Fruit fly (Drosophila melanogaster): ENCODE results near the gene CG10646.

CG10646 gene

DNA sequence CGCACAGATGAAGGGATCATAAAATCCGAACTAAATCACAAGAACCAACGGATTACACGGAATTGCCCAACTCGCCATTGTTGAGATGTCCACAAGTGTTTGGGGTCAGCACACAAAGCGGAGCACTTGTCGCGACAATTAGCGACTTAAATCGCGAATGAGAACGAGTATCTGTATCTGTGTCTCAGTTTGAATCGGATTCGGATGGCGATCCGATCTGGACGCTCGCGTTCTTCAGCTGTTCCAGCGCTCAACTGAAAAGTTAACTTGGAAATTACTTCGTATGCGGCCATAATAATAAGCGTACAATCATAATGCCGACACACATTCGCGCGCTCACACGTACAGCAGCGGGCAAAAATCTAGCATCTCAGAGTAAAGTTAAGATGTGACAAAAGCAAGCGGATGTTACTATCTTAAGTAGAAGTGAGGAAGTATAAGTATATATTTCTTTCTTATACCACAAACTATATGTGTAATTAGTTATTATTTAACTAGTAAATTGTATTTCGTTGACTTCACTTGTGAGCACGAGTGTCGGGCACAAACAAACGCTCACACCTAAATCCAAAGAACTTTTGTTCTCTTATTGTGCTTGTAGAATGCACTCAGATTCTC, 13.2 kb downstream of the CG10646 start, which contains the start of gene CG10660:
CG10660 (minus strand) TSS at position 259 of the 618 bp plus-strand sequence.
- TF ChIP-seq psq (optimal IDR thresholded peaks at IDR 0.05) (no peak), insv (optimal IDR thresholded peaks at IDR 0.05) (no peak), Myc (optimal IDR thresholded peaks at IDR 0.05) (no peak), Sin3A (optimal IDR thresholded peaks at IDR 0.05) (no peak), h (optimal IDR thresholded peaks at IDR 0.05) (no peak), ttk (optimal IDR thresholded peaks at IDR 0.05) (no peak)

DNA sequence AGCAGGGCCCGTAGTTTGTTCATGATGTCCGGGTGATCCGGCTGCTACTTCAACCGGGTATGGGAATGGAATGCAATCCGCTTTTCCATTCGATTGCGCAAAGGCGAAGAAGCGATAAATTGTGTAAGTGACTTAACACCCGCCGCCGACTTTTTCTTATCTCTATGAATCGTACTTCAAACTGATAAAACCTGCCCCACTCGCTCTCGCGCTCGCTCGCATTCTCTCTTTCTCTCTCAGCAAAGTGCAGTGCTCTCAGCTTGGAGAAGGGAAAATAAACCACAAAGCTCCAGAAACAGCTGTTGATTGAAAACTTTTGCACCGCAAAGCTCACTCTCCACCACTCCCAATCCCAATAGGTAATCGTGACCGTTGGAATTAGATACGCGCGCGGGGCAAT, 13.7 kb downstream of the CG10646 start:
- no peak for TF ChIP-seq ttk (optimal IDR thresholded peaks at IDR 0.05)
- TF ChIP-seq insv (optimal IDR thresholded peaks at IDR 0.05), result no peak
- TF ChIP-seq psq (optimal IDR thresholded peaks at IDR 0.05), result no peak
- TF ChIP-seq h (optimal IDR thresholded peaks at IDR 0.05), result no peak
- TF ChIP-seq Myc (optimal IDR thresholded peaks at IDR 0.05), result no peak
- no peak for TF ChIP-seq Sin3A (optimal IDR thresholded peaks at IDR 0.05)

DNA sequence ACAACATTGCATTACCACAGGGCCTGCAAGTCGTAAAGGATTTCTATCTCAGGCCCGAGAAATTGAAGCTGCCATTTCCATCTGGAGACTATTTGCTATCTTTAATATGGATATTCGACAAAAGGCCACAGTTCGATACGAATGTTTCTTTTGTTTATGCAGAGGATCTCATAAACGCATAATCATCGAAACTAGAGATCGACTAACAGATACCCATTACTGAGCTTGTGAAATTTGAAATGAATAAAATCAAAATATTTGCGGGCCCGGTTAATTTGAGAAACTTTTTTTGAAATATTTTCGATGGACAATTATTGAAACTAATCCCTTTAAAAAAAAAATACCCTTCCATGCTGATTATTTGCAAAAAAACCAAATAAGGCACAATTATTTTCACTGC, 17.5 kb downstream of the CG10646 start:
- TF ChIP-seq Sin3A (optimal IDR thresholded peaks at IDR 0.05), result no peak
- no peak for TF ChIP-seq h (optimal IDR thresholded peaks at IDR 0.05)
- no peak for TF ChIP-seq ttk (optimal IDR thresholded peaks at IDR 0.05)
- TF ChIP-seq insv (optimal IDR thresholded peaks at IDR 0.05), result no peak
- TF ChIP-seq psq (optimal IDR thresholded peaks at IDR 0.05), result no peak
- TF ChIP-seq Myc (optimal IDR thresholded peaks at IDR 0.05), result no peak

DNA sequence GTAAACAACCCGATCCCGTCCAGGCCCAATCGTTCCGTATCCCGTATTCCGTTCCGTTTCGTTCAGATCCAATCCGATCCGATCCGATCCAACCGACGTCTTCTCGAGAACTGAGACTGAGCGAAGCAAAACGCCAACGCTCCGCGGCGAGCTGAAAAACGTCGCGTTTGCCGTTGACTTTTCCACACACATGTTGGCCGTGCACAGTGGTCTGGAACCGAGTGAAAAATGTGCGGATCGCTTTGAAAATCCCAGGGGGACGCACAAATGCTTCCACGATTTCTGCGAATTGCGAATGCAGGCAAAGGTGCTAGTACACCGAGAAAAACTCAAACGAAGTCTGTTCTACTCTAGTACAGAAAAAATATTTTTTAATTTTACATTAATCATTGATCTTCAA, 18.7 kb downstream of the CG10646 start, which contains the start of gene CG10663:
CG10663 (minus strand) TSS at position 88 of the 400 bp plus-strand sequence.
- no peak for TF ChIP-seq Myc (optimal IDR thresholded peaks at IDR 0.05)
- no peak for TF ChIP-seq ttk (optimal IDR thresholded peaks at IDR 0.05)
- TF ChIP-seq Sin3A (optimal IDR thresholded peaks at IDR 0.05), result no peak
- TF ChIP-seq insv (optimal IDR thresholded peaks at IDR 0.05), result no peak

DNA sequence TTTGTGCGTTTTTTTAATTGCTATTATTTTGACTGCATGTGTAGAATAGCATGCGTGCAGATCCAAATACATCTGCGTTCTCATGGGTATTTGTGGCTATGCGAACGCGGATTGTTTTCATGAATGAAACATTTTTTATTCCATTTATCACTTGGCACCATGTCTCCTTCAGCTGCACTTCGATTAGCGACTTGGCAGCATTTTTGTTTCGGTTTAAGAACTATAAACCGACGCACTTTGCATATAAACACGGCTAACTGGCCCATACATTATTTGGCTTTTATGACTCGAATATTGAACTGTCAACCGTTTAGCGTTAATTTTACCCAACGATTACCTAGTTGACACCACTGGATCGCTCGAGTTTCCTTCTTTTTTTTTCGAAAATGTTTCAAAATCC, 19.2 kb downstream of the CG10646 start:
- TF ChIP-seq ttk (optimal IDR thresholded peaks at IDR 0.05) (no peak), Myc (optimal IDR thresholded peaks at IDR 0.05) (no peak), h (optimal IDR thresholded peaks at IDR 0.05) (no peak), insv (optimal IDR thresholded peaks at IDR 0.05) (no peak)

DNA sequence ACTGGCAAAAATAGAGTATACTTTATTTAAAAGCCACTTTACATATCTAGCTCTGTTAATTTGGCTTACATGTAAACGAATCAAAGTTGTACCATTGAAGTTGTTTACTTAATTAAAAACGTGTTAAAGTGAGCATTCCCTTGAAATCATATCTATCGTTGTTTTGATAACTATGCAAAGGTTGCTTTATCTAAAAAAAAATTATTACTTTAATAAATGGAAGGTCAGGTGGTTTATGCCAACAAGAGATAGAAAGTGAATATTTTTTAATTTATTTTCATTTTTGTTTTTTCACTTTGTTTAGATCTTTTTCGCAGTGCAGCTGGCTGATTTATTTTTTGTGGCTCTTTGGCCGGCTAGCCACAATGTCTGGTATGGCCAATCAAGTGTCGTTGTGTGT, 20.8 kb downstream of the CG10646 start:
- TF ChIP-seq insv (optimal IDR thresholded peaks at IDR 0.05), result no peak
- no peak for TF ChIP-seq psq (optimal IDR thresholded peaks at IDR 0.05)
- no peak for TF ChIP-seq ttk (optimal IDR thresholded peaks at IDR 0.05)
- no peak for TF ChIP-seq h (optimal IDR thresholded peaks at IDR 0.05)
- TF ChIP-seq Sin3A (optimal IDR thresholded peaks at IDR 0.05), result no peak
- TF ChIP-seq Myc (optimal IDR thresholded peaks at IDR 0.05), result no peak

DNA sequence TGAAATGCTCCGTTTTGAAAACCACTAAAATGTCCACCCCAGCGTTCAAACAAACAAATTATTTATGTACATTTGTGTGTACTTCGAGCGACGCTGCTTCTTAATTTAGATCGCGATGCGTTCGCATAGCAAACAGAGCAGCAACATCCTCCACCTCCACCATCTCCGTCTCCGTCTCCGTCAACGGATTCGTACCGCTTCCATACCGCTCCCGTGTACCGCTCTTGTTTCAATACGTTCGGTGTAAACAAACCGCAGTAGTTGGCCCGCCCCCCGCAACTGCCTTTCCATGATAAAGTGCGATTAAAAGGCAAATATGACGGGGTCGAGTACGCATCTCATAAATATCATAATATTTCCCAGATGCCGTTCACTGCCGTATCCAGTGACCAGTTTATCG, 21.4 kb downstream of the CG10646 start, which contains the start of gene CG33725:
CG33725 (plus strand) TSS at position 364 of the 400 bp plus-strand sequence.
- TF ChIP-seq h (optimal IDR thresholded peaks at IDR 0.05), result no peak
- TF ChIP-seq insv (optimal IDR thresholded peaks at IDR 0.05), result no peak
- no peak for TF ChIP-seq ttk (optimal IDR thresholded peaks at IDR 0.05)
- no peak for TF ChIP-seq psq (optimal IDR thresholded peaks at IDR 0.05)
- no peak for TF ChIP-seq Myc (optimal IDR thresholded peaks at IDR 0.05)
- no peak for TF ChIP-seq Sin3A (optimal IDR thresholded peaks at IDR 0.05)

DNA sequence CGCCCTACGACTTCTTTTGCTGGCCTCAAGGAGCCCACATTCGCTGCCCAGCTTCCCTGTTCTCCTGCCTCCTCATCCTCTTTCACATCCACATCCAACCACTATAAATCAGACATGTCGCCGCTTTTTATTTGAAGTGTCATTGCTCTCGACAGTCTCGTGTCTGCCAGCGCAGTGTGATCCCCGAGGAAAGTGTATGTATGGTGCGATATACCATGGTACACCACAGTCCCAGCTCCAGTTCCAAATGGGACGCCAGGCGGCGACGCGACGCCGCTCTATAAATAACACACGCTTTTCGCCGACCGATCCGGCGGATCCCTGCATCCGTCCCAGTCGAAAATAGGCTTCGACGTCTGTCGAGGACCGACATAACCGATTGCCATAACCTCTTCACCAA, 25.5 kb downstream of the CG10646 start:
- no peak for TF ChIP-seq Sin3A (optimal IDR thresholded peaks at IDR 0.05)

DNA sequence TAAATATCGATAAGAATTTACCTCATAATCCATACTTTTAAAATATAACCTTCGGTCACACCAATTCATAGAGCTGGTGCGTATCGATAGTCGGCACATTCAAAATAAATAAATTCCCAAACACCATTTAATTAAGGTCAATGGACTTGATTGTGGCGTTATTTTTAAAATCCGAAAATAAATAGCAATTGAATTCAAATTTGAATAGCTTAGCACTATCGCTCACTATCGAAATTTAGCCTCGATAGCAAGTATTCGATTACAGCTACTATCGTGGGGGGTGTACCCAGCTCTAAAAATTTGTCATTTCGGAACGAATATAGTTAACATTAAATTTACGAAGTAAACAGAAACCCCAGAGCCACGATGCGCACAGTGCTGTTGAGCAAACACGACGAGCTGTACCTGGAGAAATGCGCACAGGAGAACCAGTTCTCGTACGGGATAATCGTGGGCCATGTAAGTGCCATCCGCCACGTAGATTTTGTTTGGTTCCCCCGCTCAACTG, 32.2 kb downstream of the CG10646 start, which contains the start of gene CG10616:
CG10616 (plus strand) TSS at position 258 of the 508 bp plus-strand sequence.
- no peak for TF ChIP-seq ttk (optimal IDR thresholded peaks at IDR 0.05)
- no peak for TF ChIP-seq h (optimal IDR thresholded peaks at IDR 0.05)
- TF ChIP-seq insv (optimal IDR thresholded peaks at IDR 0.05), result no peak
- no peak for TF ChIP-seq psq (optimal IDR thresholded peaks at IDR 0.05)
- TF ChIP-seq Sin3A (optimal IDR thresholded peaks at IDR 0.05), result no peak
- TF ChIP-seq Myc (optimal IDR thresholded peaks at IDR 0.05), result no peak

DNA sequence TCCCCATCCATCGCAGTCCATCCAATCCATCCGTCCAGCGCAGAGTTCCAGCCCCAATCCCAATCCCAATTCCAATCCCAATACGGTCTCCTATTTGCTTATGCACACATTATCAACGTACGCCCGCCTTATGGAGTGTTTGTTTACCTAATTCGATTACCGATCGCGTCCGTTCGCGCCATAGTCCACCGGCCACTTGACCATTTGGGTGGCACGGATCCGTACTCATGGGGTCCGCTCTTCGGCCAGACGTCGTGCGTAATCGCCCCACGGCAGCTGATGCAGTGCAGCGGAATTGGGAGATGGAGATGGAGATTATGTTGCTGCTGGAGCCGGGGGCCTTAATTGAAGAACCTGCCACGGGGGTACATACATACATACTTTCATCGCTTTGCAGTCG, 33.2 kb downstream of the CG10646 start:
- no peak for TF ChIP-seq ttk (optimal IDR thresholded peaks at IDR 0.05)
- TF ChIP-seq psq (optimal IDR thresholded peaks at IDR 0.05), result no peak
- no peak for TF ChIP-seq h (optimal IDR thresholded peaks at IDR 0.05)
- no peak for TF ChIP-seq insv (optimal IDR thresholded peaks at IDR 0.05)
- TF ChIP-seq Myc (optimal IDR thresholded peaks at IDR 0.05), result no peak
- TF ChIP-seq Sin3A (optimal IDR thresholded peaks at IDR 0.05), result no peak

DNA sequence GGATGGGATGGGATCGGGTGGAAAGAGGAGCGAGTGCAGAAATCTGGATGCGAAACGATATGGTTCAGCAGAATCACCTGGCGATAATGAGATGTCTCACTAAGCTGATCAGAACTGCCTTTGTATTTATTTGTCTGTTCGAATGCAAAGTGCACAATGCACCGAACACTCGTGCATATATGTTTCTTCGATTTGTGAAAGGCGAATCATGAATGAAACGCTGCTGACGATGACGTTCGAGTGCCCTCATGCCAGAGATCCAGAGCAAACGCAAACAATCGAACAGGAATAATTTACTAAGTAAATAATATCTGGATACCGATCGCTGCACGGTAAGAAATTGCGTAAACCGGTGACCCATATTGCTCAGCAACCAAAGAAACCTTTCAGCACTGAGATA, 34.0 kb downstream of the CG10646 start, which contains the start of gene CG32102:
CG32102 (minus strand) TSS at position 101 of the 400 bp plus-strand sequence.
- TF ChIP-seq ttk (optimal IDR thresholded peaks at IDR 0.05) (no peak), psq (optimal IDR thresholded peaks at IDR 0.05) (no peak), Sin3A (optimal IDR thresholded peaks at IDR 0.05) (no peak), insv (optimal IDR thresholded peaks at IDR 0.05) (no peak), h (optimal IDR thresholded peaks at IDR 0.05) (no peak)

DNA sequence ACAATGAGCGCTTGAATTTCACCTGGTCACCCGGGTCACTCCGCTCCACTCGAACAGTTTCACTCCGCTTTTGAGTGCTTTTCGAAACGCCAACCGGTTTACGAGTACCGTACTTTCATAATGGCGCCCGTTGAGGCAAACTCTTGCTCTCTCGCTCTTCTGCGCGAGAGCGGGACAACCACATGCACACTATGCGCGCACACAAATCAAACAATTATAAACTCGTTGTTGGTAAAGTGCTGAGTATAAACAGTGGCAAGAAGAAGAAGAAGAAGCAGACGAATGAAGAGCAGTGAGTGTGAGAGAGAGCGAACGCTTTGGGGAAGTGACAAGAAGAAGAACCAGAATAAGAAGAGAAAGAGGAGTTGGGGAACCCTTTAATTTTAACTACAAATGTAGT, 35.7 kb downstream of the CG10646 start, which contains the start of gene eyg:
eyg (minus strand) TSS at position 6 of the 400 bp plus-strand sequence.
- TF ChIP-seq Sin3A (optimal IDR thresholded peaks at IDR 0.05) (no peak), h (optimal IDR thresholded peaks at IDR 0.05) (no peak), insv (optimal IDR thresholded peaks at IDR 0.05) (no peak), psq (optimal IDR thresholded peaks at IDR 0.05) (no peak), Myc (optimal IDR thresholded peaks at IDR 0.05) (no peak), ttk (optimal IDR thresholded peaks at IDR 0.05) (no peak)

DNA sequence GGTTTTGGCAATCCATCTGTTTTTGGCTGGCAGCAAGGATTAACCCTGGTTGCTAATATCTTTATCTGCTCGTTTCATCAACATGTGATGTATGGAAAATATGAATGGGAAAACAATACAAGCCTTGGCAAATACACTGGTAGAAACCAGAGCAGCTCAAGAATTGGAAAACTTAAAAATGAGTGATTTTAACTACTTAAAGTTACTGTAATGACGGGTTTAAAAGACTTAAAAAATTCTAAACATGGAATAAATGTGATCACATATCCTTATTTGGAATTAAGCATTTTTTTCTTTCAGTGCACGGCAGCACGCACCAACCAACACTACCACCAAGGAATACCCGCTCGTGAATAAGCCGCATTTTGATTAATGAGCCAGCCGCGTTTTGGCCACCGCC, 38.5 kb downstream of the CG10646 start:
- TF ChIP-seq insv (optimal IDR thresholded peaks at IDR 0.05), result no peak
- TF ChIP-seq ttk (optimal IDR thresholded peaks at IDR 0.05), result no peak
- no peak for TF ChIP-seq Myc (optimal IDR thresholded peaks at IDR 0.05)
- no peak for TF ChIP-seq psq (optimal IDR thresholded peaks at IDR 0.05)
- TF ChIP-seq Sin3A (optimal IDR thresholded peaks at IDR 0.05), result no peak
- no peak for TF ChIP-seq h (optimal IDR thresholded peaks at IDR 0.05)

All from Kc167 (cell line).